Worm (Caenorhabditis elegans): ENCODE measurements around the gene C35D10.1.

Gene C35D10.1

DNA sequence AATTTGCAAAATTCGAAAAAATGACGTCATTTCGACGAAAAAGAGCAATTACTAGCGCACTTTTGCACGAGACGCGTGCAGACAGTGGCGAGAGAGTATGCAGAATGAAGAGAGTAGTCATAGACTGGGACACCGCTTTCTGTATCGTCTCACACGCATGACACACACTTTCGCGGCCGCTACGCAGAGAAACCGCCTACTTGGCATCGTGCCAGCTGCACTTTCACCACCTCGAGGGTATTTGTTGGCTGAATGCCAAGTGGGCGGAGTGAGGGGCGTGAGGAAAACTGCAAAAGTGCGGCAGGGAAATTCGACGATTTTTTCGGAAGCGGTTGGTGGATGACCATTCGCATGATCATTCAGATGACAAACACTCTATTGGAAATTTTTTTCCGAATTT lies 20.2 kb downstream of the C35D10.1 start:
- TF ChIP-seq nhr-28 (tag; optimal IDR thresholded peaks at IDR 0.05) = no peak
- TF ChIP-seq lin-15B (tag; optimal IDR thresholded peaks at IDR 0.05) = peak; percentile 96
- TF ChIP-seq nhr-237 (tag; optimal IDR thresholded peaks at IDR 0.05) = no peak
- TF ChIP-seq lin-39 (tag; optimal IDR thresholded peaks at IDR 0.05) = peak; percentile 99
- TF ChIP-seq pha-4 (tag; optimal IDR thresholded peaks at IDR 0.05) = peak; percentile 99
- TF ChIP-seq R02D3.7 (tag; optimal IDR thresholded peaks at IDR 0.05) = peak; percentile 92
- peak; percentile 93 for TF ChIP-seq ceh-82 (tag; optimal IDR thresholded peaks at IDR 0.05)
- TF ChIP-seq fkh-2 (tag; optimal IDR thresholded peaks at IDR 0.05) = no peak
- TF ChIP-seq daf-12 (tag; optimal IDR thresholded peaks at IDR 0.05) = peak; percentile 90
- peak; percentile 95 for TF ChIP-seq ceh-28 (tag; optimal IDR thresholded peaks at IDR 0.05)
- TF ChIP-seq snpc-4 (tag; optimal IDR thresholded peaks at IDR 0.05) = peak; percentile 92
- peak; percentile 95 for TF ChIP-seq egl-27 (tag; optimal IDR thresholded peaks at IDR 0.05)
- TF ChIP-seq lsy-12 (tag; optimal IDR thresholded peaks at IDR 0.05) = peak; percentile 98
- TF ChIP-seq sea-2 (GFP tag; optimal IDR thresholded peaks at IDR 0.05) = peak; percentile 87
- peak; percentile 97 for TF ChIP-seq elt-2 (tag; optimal IDR thresholded peaks at IDR 0.05)
- TF ChIP-seq nhr-77 (tag; optimal IDR thresholded peaks at IDR 0.05) = peak; percentile 93
- peak; percentile 96 for TF ChIP-seq pqm-1 (tag; optimal IDR thresholded peaks at IDR 0.05)
- peak; percentile 97 for TF ChIP-seq mdl-1 (tag; optimal IDR thresholded peaks at IDR 0.05)
- peak; percentile 95 for TF ChIP-seq nhr-11 (tag; optimal IDR thresholded peaks at IDR 0.05)
- TF ChIP-seq jun-1 (tag; optimal IDR thresholded peaks at IDR 0.05) = peak; percentile 98
- TF ChIP-seq nhr-25 (tag; optimal IDR thresholded peaks at IDR 0.05) = peak; percentile 100
- TF ChIP-seq nhr-23 (tag; optimal IDR thresholded peaks at IDR 0.05) = peak; percentile 100
- TF ChIP-seq skn-1 (tag; optimal IDR thresholded peaks at IDR 0.05) = peak; percentile 91
- TF ChIP-seq tbx-2 (tag; optimal IDR thresholded peaks at IDR 0.05) = peak; percentile 97
- TF ChIP-seq mml-1 (tag; optimal IDR thresholded peaks at IDR 0.05) = peak; percentile 57
- TF ChIP-seq ztf-4 (tag; optimal IDR thresholded peaks at IDR 0.05) = peak; percentile 88
- TF ChIP-seq nhr-76 (tag; optimal IDR thresholded peaks at IDR 0.05) = peak; percentile 75
- peak; percentile 85 for TF ChIP-seq elt-1 (tag; optimal IDR thresholded peaks at IDR 0.05)
- peak; percentile 84 for TF ChIP-seq zag-1 (tag; optimal IDR thresholded peaks at IDR 0.05)
- TF ChIP-seq fkh-10 (GFP tag; optimal IDR thresholded peaks at IDR 0.05) = peak; percentile 99
- TF ChIP-seq fos-1 (tag; optimal IDR thresholded peaks at IDR 0.05) = peak; percentile 97
- peak in 1 of 2 experiments; percentile 2 for TF ChIP-seq eor-1 (tag; optimal IDR thresholded peaks at IDR 0.05)
- TF ChIP-seq ceh-16 (tag; optimal IDR thresholded peaks at IDR 0.05) = peak; percentile 76
- no peak for TF ChIP-seq ceh-9 (tag; optimal IDR thresholded peaks at IDR 0.05)
- peak; percentile 82 for TF ChIP-seq ama-1 (optimal IDR thresholded peaks at IDR 0.05)
- peak; percentile 94 for TF ChIP-seq egl-5 (tag; optimal IDR thresholded peaks at IDR 0.05)
- no peak for TF ChIP-seq nhr-12 (tag; optimal IDR thresholded peaks at IDR 0.05)
- TF ChIP-seq unc-62 (GFP tag; optimal IDR thresholded peaks at IDR 0.05) = peak; percentile 97
- peak in 2 of 3 experiments; percentile 25 to 95 for TF ChIP-seq elt-3 (tag; optimal IDR thresholded peaks at IDR 0.05)
- peak; percentile 98 for TF ChIP-seq nhr-43 (tag; optimal IDR thresholded peaks at IDR 0.05; ENCODE audit: poor library complexity, severe bottlenecking)
- peak; percentile 97 for TF ChIP-seq hmg-11 (tag; optimal IDR thresholded peaks at IDR 0.05)
- TF ChIP-seq nhr-67 (tag; optimal IDR thresholded peaks at IDR 0.05) = no peak
- peak; percentile 4 for TF ChIP-seq ztf-11 (tag; optimal IDR thresholded peaks at IDR 0.05)
- peak; percentile 33 for TF ChIP-seq unc-39 (tag; optimal IDR thresholded peaks at IDR 0.05)
- TF ChIP-seq nfya-1 (tag; optimal IDR thresholded peaks at IDR 0.05; ENCODE audit: insufficient read depth) = peak; percentile 99
- TF ChIP-seq aly-2 (tag; optimal IDR thresholded peaks at IDR 0.05) = no peak
- peak; percentile 58 for TF ChIP-seq ZK546.5 (tag; optimal IDR thresholded peaks at IDR 0.05)

DNA sequence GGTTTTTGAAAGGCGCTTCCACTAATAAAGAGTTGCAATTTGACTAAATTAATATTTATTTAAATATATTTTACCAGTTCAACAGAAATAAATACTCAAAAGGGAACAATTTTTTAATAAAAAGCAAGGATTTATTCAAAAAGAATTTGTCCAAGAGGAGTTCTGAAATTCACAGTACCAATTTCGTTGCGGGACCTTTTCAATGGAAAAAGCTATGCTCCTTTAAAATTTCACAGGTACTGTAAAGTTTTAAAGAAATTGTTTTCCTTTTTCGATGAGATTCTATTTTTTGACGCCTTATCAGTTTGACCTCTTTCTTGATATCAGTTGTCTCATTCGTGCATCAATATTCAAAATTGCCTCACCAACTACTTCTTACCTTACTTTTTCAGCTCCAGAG lies 20.7 kb downstream of the C35D10.1 start, which contains the start of gene tag-340:
tag-340 (plus strand) TSS at position 249 of the 400 bp plus-strand sequence.
- TF ChIP-seq lin-15B (tag; optimal IDR thresholded peaks at IDR 0.05) = no peak
- TF ChIP-seq mdl-1 (tag; optimal IDR thresholded peaks at IDR 0.05) = no peak
- no peak for TF ChIP-seq skn-1 (tag; optimal IDR thresholded peaks at IDR 0.05)
- no peak for TF ChIP-seq elt-1 (tag; optimal IDR thresholded peaks at IDR 0.05)
- TF ChIP-seq egl-27 (tag; optimal IDR thresholded peaks at IDR 0.05) = no peak
- TF ChIP-seq nhr-12 (tag; optimal IDR thresholded peaks at IDR 0.05) = no peak
- no peak for TF ChIP-seq ZK546.5 (tag; optimal IDR thresholded peaks at IDR 0.05)
- TF ChIP-seq fkh-2 (tag; optimal IDR thresholded peaks at IDR 0.05) = no peak
- TF ChIP-seq R02D3.7 (tag; optimal IDR thresholded peaks at IDR 0.05) = no peak
- TF ChIP-seq ama-1 (optimal IDR thresholded peaks at IDR 0.05) = no peak
- no peak for TF ChIP-seq pqm-1 (tag; optimal IDR thresholded peaks at IDR 0.05)
- TF ChIP-seq jun-1 (tag; optimal IDR thresholded peaks at IDR 0.05) = no peak
